Worm (Caenorhabditis elegans) whole organism, late embryonic: ENCODE results near the gene spl-2.

Experiments
- C38D4.7 ChIP-seq: fragments of 200-800 bp; sonication (Bioruptor generic); optimal IDR thresholded peaks from 2 replicates; lab custom pipeline; 2018; ENCODE audit warnings: mild to moderate bottlenecking, missing genetic modification characterization, moderate library complexity, missing compliant biosample characterization
- K02D7.2 ChIP-seq: sonication (generic microtip); optimal IDR thresholded peaks from 2 replicates; lab custom pipeline; 2017; ENCODE audit warnings: mild to moderate bottlenecking, missing genetic modification characterization, missing compliant biosample characterization
- T23F11.4 ChIP-seq: fragments of 200-800 bp; sonication (Bioruptor generic); optimal IDR thresholded peaks from 2 replicates; lab custom pipeline; 2018; ENCODE audit warnings: mild to moderate bottlenecking, missing genetic modification characterization, missing compliant biosample characterization
- Y22D7AL.16 ChIP-seq: sonication (generic microtip); optimal IDR thresholded peaks from 2 replicates; lab custom pipeline; 2016; ENCODE audit warnings: missing genetic modification characterization, missing compliant biosample characterization
- ceh-14 ChIP-seq: sonication (generic microtip); optimal IDR thresholded peaks from 2 replicates; lab custom pipeline; 2016; ENCODE audit warnings: missing genotype, missing genetic modification characterization, missing compliant biosample characterization
- ceh-18 ChIP-seq: sonication (generic microtip); optimal IDR thresholded peaks from 2 replicates; lab custom pipeline; 2016; ENCODE audit warnings: missing genetic modification characterization, missing compliant biosample characterization
- ceh-19 ChIP-seq: fragments of 200-800 bp; sonication (Bioruptor generic); optimal IDR thresholded peaks from 2 replicates; lab custom pipeline; 2018; ENCODE audit warnings: mild to moderate bottlenecking, missing genetic modification characterization, missing compliant biosample characterization
- ceh-30 ChIP-seq: fragments of 150-350 bp; optimal IDR thresholded peaks from 2 replicates; lab custom pipeline; 2014; ENCODE audit warnings: missing biosample characterization, missing genetic modification characterization
- ceh-31 ChIP-seq: sonication (generic microtip); optimal IDR thresholded peaks from 2 replicates; lab custom pipeline; 2016; ENCODE audit warnings: missing genetic modification characterization, missing compliant biosample characterization
- ceh-34 ChIP-seq: sonication (generic microtip); optimal IDR thresholded peaks from 2 replicates; lab custom pipeline; 2016; ENCODE audit warnings: mild to moderate bottlenecking, missing genetic modification characterization, missing compliant biosample characterization
- ceh-45 ChIP-seq: fragments of 200-800 bp; sonication (Bioruptor generic); IDR thresholded peaks from 2 replicates; pipeline ENCODE4 v1.3.6; 2022; ENCODE audit warnings: missing genetic modification reagents, missing genetic modification characterization, missing compliant biosample characterization
- ceh-6 ChIP-seq: fragments of 200-800 bp; sonication (Bioruptor generic); optimal IDR thresholded peaks from 2 replicates; lab custom pipeline; 2018; ENCODE audit warnings: mild to moderate bottlenecking, missing genetic modification characterization, missing compliant biosample characterization
- che-1 ChIP-seq: sonication (generic microtip); optimal IDR thresholded peaks from 2 replicates; lab custom pipeline; 2016; ENCODE audit warnings: mild to moderate bottlenecking, missing genetic modification characterization, missing compliant biosample characterization
- dve-1 ChIP-seq: sonication (generic microtip); optimal IDR thresholded peaks from 2 replicates; lab custom pipeline; 2017; ENCODE audit warnings: antibody characterized with exemption, mild to moderate bottlenecking, missing genetic modification characterization, missing compliant biosample characterization
- elt-2 ChIP-seq: sonication (generic microtip); optimal IDR thresholded peaks from 2 replicates; lab custom pipeline; 2016; ENCODE audit warnings: missing genetic modification reagents, missing genetic modification characterization, missing compliant biosample characterization
- elt-4 ChIP-seq: sonication (generic microtip); optimal IDR thresholded peaks from 2 replicates; lab custom pipeline; 2016; ENCODE audit warnings: missing genetic modification characterization, missing compliant biosample characterization
- eyg-1 ChIP-seq: sonication (generic microtip); optimal IDR thresholded peaks from 2 replicates; lab custom pipeline; 2016; ENCODE audit warnings: missing genotype, missing genetic modification characterization, missing compliant biosample characterization
- fax-1 ChIP-seq: sonication (generic microtip); optimal IDR thresholded peaks from 2 replicates; lab custom pipeline; 2016; ENCODE audit warnings: missing genotype, missing genetic modification characterization, missing compliant biosample characterization
- hlh-30 ChIP-seq: sonication (generic microtip); optimal IDR thresholded peaks from 2 replicates; lab custom pipeline; 2017; ENCODE audit warnings: antibody characterized with exemption, missing genetic modification characterization, missing compliant biosample characterization; ENCODE audit not compliant: insufficient read depth
- hlh-8 ChIP-seq: sonication (generic microtip); optimal IDR thresholded peaks from 2 replicates; lab custom pipeline; 2016; ENCODE audit warnings: missing genotype, missing genetic modification characterization, missing compliant biosample characterization
- lin-11 ChIP-seq: fragments of 200-800 bp; sonication (Bioruptor generic); optimal IDR thresholded peaks from 2 replicates; lab custom pipeline; 2018; ENCODE audit warnings: mild to moderate bottlenecking, missing genetic modification characterization, missing compliant biosample characterization
- madf-2 ChIP-seq: sonication (generic microtip); optimal IDR thresholded peaks from 2 replicates; lab custom pipeline; 2017; ENCODE audit warnings: missing genetic modification characterization, missing compliant biosample characterization
- nfya-1 ChIP-seq: sonication (generic microtip); optimal IDR thresholded peaks from 2 replicates; lab custom pipeline; 2017; ENCODE audit warnings: missing genetic modification characterization, mild to moderate bottlenecking, missing compliant biosample characterization, antibody characterized with exemption, moderate library complexity
- nhr-232 ChIP-seq: sonication (generic microtip); optimal IDR thresholded peaks from 2 replicates; lab custom pipeline; 2016; ENCODE audit warnings: missing genetic modification characterization, missing compliant biosample characterization
- odd-2 ChIP-seq: sonication (generic microtip); optimal IDR thresholded peaks from 2 replicates; lab custom pipeline; 2017; ENCODE audit warnings: antibody characterized with exemption, mild to moderate bottlenecking, missing genetic modification characterization, missing compliant biosample characterization
- pat-9 ChIP-seq: fragments of 200-800 bp; sonication (Bioruptor generic); optimal IDR thresholded peaks from 2 replicates; lab custom pipeline; 2018; ENCODE audit warnings: mild to moderate bottlenecking, missing genetic modification characterization, moderate library complexity, missing compliant biosample characterization
- pqm-1 ChIP-seq: sonication (generic microtip); optimal IDR thresholded peaks from 2 replicates; lab custom pipeline; 2016; ENCODE audit warnings: missing genetic modification characterization, missing compliant biosample characterization
- ref-2 ChIP-seq: sonication (generic microtip); optimal IDR thresholded peaks from 2 replicates; lab custom pipeline; 2016; ENCODE audit warnings: missing genetic modification characterization, missing compliant biosample characterization
- rnt-1 ChIP-seq: sonication (generic microtip); optimal IDR thresholded peaks from 2 replicates; lab custom pipeline; 2016; ENCODE audit warnings: missing genetic modification characterization, missing compliant biosample characterization
- sox-2 ChIP-seq: fragments of 200-800 bp; sonication (Bioruptor generic); IDR thresholded peaks from 2 replicates; pipeline ENCODE4 v1.3.6; 2022; ENCODE audit warnings: missing genetic modification reagents, missing genetic modification characterization, missing compliant biosample characterization
- sox-4 ChIP-seq: sonication (generic microtip); optimal IDR thresholded peaks from 2 replicates; lab custom pipeline; 2017; ENCODE audit warnings: mild to moderate bottlenecking, missing genetic modification characterization, inconsistent platforms, missing compliant biosample characterization
- syd-9 ChIP-seq: sonication (generic microtip); optimal IDR thresholded peaks from 2 replicates; lab custom pipeline; 2016; ENCODE audit warnings: mild to moderate bottlenecking, missing genetic modification characterization, moderate library complexity, missing compliant biosample characterization
- tbx-2 ChIP-seq: sonication (generic microtip); optimal IDR thresholded peaks from 2 replicates; lab custom pipeline; 2016; ENCODE audit warnings: missing genetic modification characterization, missing compliant biosample characterization
- ttx-3 ChIP-seq: sonication (generic microtip); optimal IDR thresholded peaks from 2 replicates; lab custom pipeline; 2016; ENCODE audit warnings: missing genetic modification reagents, missing genetic modification characterization, missing compliant biosample characterization
- unc-42 ChIP-seq: sonication (generic microtip); optimal IDR thresholded peaks from 2 replicates; lab custom pipeline; 2016; ENCODE audit warnings: missing genotype, missing genetic modification characterization, missing compliant biosample characterization
- unc-55 ChIP-seq: sonication (generic microtip); optimal IDR thresholded peaks from 2 replicates; lab custom pipeline; 2017; ENCODE audit warnings: missing biosample characterization, missing genetic modification reagents, missing genetic modification characterization
- unc-86 ChIP-seq: sonication (generic microtip); optimal IDR thresholded peaks from 2 replicates; lab custom pipeline; 2016; ENCODE audit warnings: missing genetic modification characterization, missing compliant biosample characterization
- ztf-16 ChIP-seq: sonication (generic microtip); optimal IDR thresholded peaks from 2 replicates; lab custom pipeline; 2017; ENCODE audit warnings: missing genetic modification characterization, missing compliant biosample characterization

Gene spl-2

ce11 chrV:9096674-9097073, 50.0 kb downstream of the spl-2 start:
- TF ChIP-seq unc-55 (GFP tag; lab: Kevin White, UChicago) (no peak), lin-11 (tag; lab: Kevin White, UChicago) (no peak), nfya-1 (tag; lab: Kevin White, UChicago) (no peak), fax-1 (no peak), ceh-18 (tag; lab: Kevin White, UChicago) (no peak), ceh-34 (tag; lab: Kevin White, UChicago) (no peak), ceh-45 (GFP tag; lab: Robert Waterston, UW) (no peak)

- no peak for TF ChIP-seq ceh-14 (tag; lab: Kevin White, UChicago)
- TF ChIP-seq nhr-232 (tag; lab: Kevin White, UChicago): no peak
- no peak for TF ChIP-seq elt-4 (tag; lab: Kevin White, UChicago)
- no peak for TF ChIP-seq ceh-6 (GFP tag; lab: Kevin White, UChicago)
- peak; percentile 46 for TF ChIP-seq hlh-8 (tag; lab: Kevin White, UChicago)
- TF ChIP-seq unc-55 (GFP tag; lab: Kevin White, UChicago): peak; percentile 84
- no peak for TF ChIP-seq eyg-1 (tag; lab: Kevin White, UChicago)
- TF ChIP-seq ztf-16 (tag; lab: Kevin White, UChicago): no peak
- TF ChIP-seq dve-1 (tag; lab: Kevin White, UChicago): peak; percentile 37
- TF ChIP-seq pat-9 (tag; lab: Kevin White, UChicago): no peak
- TF ChIP-seq elt-2: peak; percentile 78
- TF ChIP-seq K02D7.2 (tag; lab: Kevin White, UChicago): no peak
- TF ChIP-seq madf-2: no peak
- no peak for TF ChIP-seq sox-4 (tag; lab: Kevin White, UChicago)
- TF ChIP-seq hlh-30 (tag; lab: Kevin White, UChicago): peak; percentile 93
- peak; percentile 34 for TF ChIP-seq ceh-34 (tag; lab: Kevin White, UChicago)
- TF ChIP-seq C38D4.7: no peak
- TF ChIP-seq Y22D7AL.16 (tag; lab: Kevin White, UChicago): no peak
- TF ChIP-seq unc-42 (tag; lab: Kevin White, UChicago): peak; percentile 67
- TF ChIP-seq ttx-3: no peak
- TF ChIP-seq odd-2: no peak
- TF ChIP-seq sox-2 (GFP tag; lab: Robert Waterston, UW): peak; percentile 40; the same call in 1 of the 2 replicates
- TF ChIP-seq T23F11.4 (GFP tag; lab: Kevin White, UChicago): no peak
- no peak for TF ChIP-seq ceh-19 (GFP tag; lab: Kevin White, UChicago)
- no peak for TF ChIP-seq pqm-1 (tag; lab: Kevin White, UChicago)
- TF ChIP-seq tbx-2 (tag; lab: Kevin White, UChicago): peak; percentile 85
- TF ChIP-seq rnt-1 (tag; lab: Kevin White, UChicago): peak; percentile 66
- TF ChIP-seq ref-2 (tag; lab: Kevin White, UChicago): peak; percentile 74
- no peak for TF ChIP-seq ceh-30 (tag; lab: Kevin White, UChicago)
- peak; percentile 41 for TF ChIP-seq ceh-31 (tag; lab: Kevin White, UChicago)
- TF ChIP-seq nfya-1 (tag; lab: Kevin White, UChicago): peak; percentile 76
- no peak for TF ChIP-seq unc-86 (tag; lab: Kevin White, UChicago)
- TF ChIP-seq syd-9 (tag; lab: Kevin White, UChicago): peak; percentile 15
- peak; percentile 73 for TF ChIP-seq ceh-18 (tag; lab: Kevin White, UChicago)
- no peak for TF ChIP-seq che-1 (tag; lab: Kevin White, UChicago)
Observed at ce11 chrV:9095613-9096317, 50.9 kb downstream of the spl-2 start, which contains the start of gene F21C10.10. F21C10.10 (plus strand) TSS chrV:9096267.
